Worm (Caenorhabditis elegans) whole organism, midembryonic: ENCODE measurements around the gene F32D8.12.

ENCODE experiments used
- flt-1 ChIP-seq: fragments of 200-800 bp; sonication (Bioruptor generic); IDR thresholded peaks from 2 replicates; pipeline ENCODE4 v1.3.6; 2022; ENCODE audit warnings: missing genetic modification characterization, missing compliant biosample characterization
- klf-2 ChIP-seq: fragments of 200-800 bp; sonication (Bioruptor generic); conservative IDR thresholded peaks from 2 replicates; pipeline ENCODE4 v1.3.6; 2022; ENCODE audit warnings: missing genetic modification reagents, missing genetic modification characterization, missing compliant biosample characterization
- med-1 ChIP-seq: sonication (generic microtip); optimal IDR thresholded peaks from 2 replicates; lab custom pipeline; 2017; ENCODE audit warnings: missing genetic modification characterization, mild to moderate bottlenecking, missing compliant biosample characterization, antibody characterized with exemption, missing genetic modification reagents; ENCODE audit not compliant: insufficient read depth
- ztf-29 ChIP-seq: fragments of 200-800 bp; sonication (Bioruptor generic); IDR thresholded peaks from 2 replicates; pipeline ENCODE4 v1.3.6; 2022; ENCODE audit warnings: missing genetic modification reagents, missing genetic modification characterization, missing compliant biosample characterization

DNA sequence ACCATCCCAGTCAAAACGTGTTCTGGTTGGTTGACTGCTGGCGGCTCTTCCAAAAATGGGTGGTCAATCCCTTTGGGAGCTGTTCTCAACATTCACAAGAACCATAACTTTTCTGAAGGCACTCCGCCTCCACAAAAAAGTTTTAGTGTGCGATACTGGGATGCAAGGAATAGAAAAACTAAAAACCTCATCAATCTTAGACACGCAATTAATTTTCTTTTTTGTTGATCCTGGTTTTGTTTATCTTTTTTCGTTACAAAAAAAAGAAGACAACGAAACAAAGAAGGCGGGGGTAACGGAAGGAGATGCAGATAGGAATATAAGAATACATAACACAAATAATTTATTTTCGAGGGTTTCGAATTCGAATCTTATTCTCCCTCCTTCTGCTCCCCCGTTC is 52.6 kb downstream of the F32D8.12 start:
- TF ChIP-seq flt-1 (no peak), med-1 (GFP tag; lab: Kevin White, UChicago) (no peak), ztf-29 (GFP tag; lab: Robert Waterston, UW) (no peak), klf-2 (GFP tag; lab: Robert Waterston, UW) (no peak)
